Fruit fly (Drosophila melanogaster): ENCODE measurements around the gene Ccp84Ag.

Gene Ccp84Ag

dm6 chr3R:6657278-6658246 lies 29.0 kb upstream of the Ccp84Ag start, which contains the start of the genes CG1307 and twr (continued):
- TF ChIP-seq Ets97D (GFP tag; optimal IDR thresholded peaks at IDR 0.05) (peak; percentile 78), CG16779 (GFP tag; IDR thresholded peaks at IDR 0.05) (no peak), ind (GFP tag; optimal IDR thresholded peaks at IDR 0.05) (no peak), inv (GFP tag; IDR thresholded peaks at IDR 0.05; ENCODE audit: partially characterized antibody) (no peak), fd64A (GFP tag; optimal IDR thresholded peaks at IDR 0.05) (no peak), Camta (GFP tag; optimal IDR thresholded peaks at IDR 0.05) (no peak), CG18599 (GFP tag; optimal IDR thresholded peaks at IDR 0.05) (no peak), Hand (GFP tag; optimal IDR thresholded peaks at IDR 0.05) (no peak), CG34422 (GFP tag; IDR thresholded peaks at IDR 0.05) (no peak), Pdp1 (GFP tag; optimal IDR thresholded peaks at IDR 0.05) (no peak), CG17568 (GFP tag; optimal IDR thresholded peaks at IDR 0.05) (no peak), repo (GFP tag; optimal IDR thresholded peaks at IDR 0.05) (no peak), fd102C (GFP tag; optimal IDR thresholded peaks at IDR 0.05) (no peak), CG6689 (GFP tag; IDR thresholded peaks at IDR 0.05) (peak; percentile 41), CG4328 (GFP tag; optimal IDR thresholded peaks at IDR 0.05) (peak; percentile 29), her (GFP tag; optimal IDR thresholded peaks at IDR 0.05) (no peak), CkIIα-i1 (GFP tag; IDR thresholded peaks at IDR 0.05) (no peak), jigr1 (GFP tag; IDR thresholded peaks at IDR 0.05) (no peak), Stat92E (GFP tag; optimal IDR thresholded peaks at IDR 0.05) (no peak), Sin3A (optimal IDR thresholded peaks at IDR 0.05) (peak; percentile 31), D19A (tag; optimal IDR thresholded peaks at IDR 0.05) (no peak), CrebB (tag; optimal IDR thresholded peaks at IDR 0.05) (no peak), Adf1 (GFP tag; IDR thresholded peaks at IDR 0.05) (no peak), dati (GFP tag; IDR thresholded peaks at IDR 0.05) (no peak), CG12942 (GFP tag; optimal IDR thresholded peaks at IDR 0.05) (no peak), CG7556 (GFP tag; optimal IDR thresholded peaks at IDR 0.05) (no peak), CG8924 (tag; optimal IDR thresholded peaks at IDR 0.05) (peak; percentile 18), CG4854 (GFP tag; optimal IDR thresholded peaks at IDR 0.05) (no peak), grn (GFP tag; optimal IDR thresholded peaks at IDR 0.05) (no peak), CG8359 (GFP tag; optimal IDR thresholded peaks at IDR 0.05; ENCODE audit: borderline replicate concordance) (no peak), ftz-f1 (GFP tag; optimal IDR thresholded peaks at IDR 0.05) (no peak), pros (GFP tag; optimal IDR thresholded peaks at IDR 0.05) (no peak), CG9215 (GFP tag; IDR thresholded peaks at IDR 0.05) (peak; percentile 18; the same call in 1 of the 2 replicates), Taf1 (GFP tag; IDR thresholded peaks at IDR 0.05) (no peak), peb (GFP tag; IDR thresholded peaks at IDR 0.05) (no peak), Optix (GFP tag; IDR thresholded peaks at IDR 0.05) (no peak), H2.0 (GFP tag; IDR thresholded peaks at IDR 0.05) (0 out of 2 replicates have a peak, but pooled peaks have one; percentile 12), aop (GFP tag; IDR thresholded peaks at IDR 0.05) (no peak), kni (GFP tag; optimal IDR thresholded peaks at IDR 0.05) (no peak), CG8478 (optimal IDR thresholded peaks at IDR 0.05) (no peak), bab2 (GFP tag; optimal IDR thresholded peaks at IDR 0.05) (peak; percentile 11), prd (optimal IDR thresholded peaks at IDR 0.05) (no peak), prd (GFP tag; IDR thresholded peaks at IDR 0.05) (peak; percentile 26; the same call in 1 of the 3 replicates), CG10274 (GFP tag; optimal IDR thresholded peaks at IDR 0.05) (no peak), CG14710 (tag; optimal IDR thresholded peaks at IDR 0.05) (peak; percentile 98), NfI (GFP tag; optimal IDR thresholded peaks at IDR 0.05) (no peak), CHES-1-like (GFP tag; optimal IDR thresholded peaks at IDR 0.05) (no peak), shn (GFP tag; optimal IDR thresholded peaks at IDR 0.05) (no peak), wek (GFP tag; optimal IDR thresholded peaks at IDR 0.05) (peak; percentile 99), CG14860 (GFP tag; IDR thresholded peaks at IDR 0.05; ENCODE audit: partially characterized antibody) (no peak)

Data from whole organism, embryonic.